Worm (Caenorhabditis elegans): ENCODE data around the gene F10C1.8.

The F10C1.8 gene

DNA sequence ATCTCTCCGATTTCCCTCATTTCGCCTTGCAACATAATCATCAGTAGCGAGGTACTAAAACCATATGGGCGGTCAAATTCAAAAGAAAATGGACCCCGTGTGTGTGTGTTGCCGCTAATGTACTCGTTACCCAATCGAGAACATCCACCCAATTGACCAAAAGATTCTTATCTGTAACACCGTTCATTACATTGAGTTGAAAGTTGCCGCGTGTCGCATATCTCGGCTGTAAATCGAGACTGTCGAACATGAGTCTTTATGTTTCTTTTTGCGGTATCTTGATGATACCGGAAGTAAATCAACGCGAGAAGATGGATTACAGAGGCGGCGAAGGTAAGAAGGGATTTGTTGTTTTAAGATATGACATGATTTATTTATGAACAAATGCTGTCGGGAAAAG lies 18.5 kb upstream of the F10C1.8 start:
- TF ChIP-seq nhr-85 (tag) (peak; percentile 45), vab-15 (tag; optimal IDR thresholded peaks at IDR 0.05) (no peak), blmp-1 (tag; optimal IDR thresholded peaks at IDR 0.05) (peak; percentile 30)

- TF ChIP-seq unc-86 (tag; optimal IDR thresholded peaks at IDR 0.05) (peak; percentile 23), lir-3 (tag; optimal IDR thresholded peaks at IDR 0.05; ENCODE audit: poor library complexity) (no peak)
These were observed 17.7 kb upstream of the F10C1.8 start for ce11 chrII:5736599-5736998.

DNA sequence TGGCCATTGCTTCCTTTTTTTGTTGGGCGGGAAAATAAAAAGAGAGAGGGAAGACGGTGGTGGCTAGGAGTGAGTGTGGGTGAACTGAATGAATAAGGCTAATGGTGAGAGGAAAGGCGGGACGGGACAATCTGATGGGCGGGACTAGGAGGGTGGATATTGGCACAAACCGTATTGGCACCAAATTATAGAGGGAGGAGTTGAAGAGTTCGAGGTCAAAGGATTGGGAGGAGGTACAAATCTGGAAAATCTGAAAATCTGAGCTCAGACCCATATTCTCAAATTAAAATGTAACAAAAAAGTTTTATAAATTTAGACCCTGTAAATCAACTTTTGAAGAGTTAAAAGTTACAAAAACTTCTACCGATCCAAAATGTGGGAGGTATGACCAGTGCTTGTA lies 15.5 kb upstream of the F10C1.8 start, which contains the start of gene hlh-14:
hlh-14 (minus strand) TSS at position 101 of the 400 bp plus-strand sequence.
- no peak for TF ChIP-seq nhr-11 (tag; optimal IDR thresholded peaks at IDR 0.05)
- no peak for TF ChIP-seq efl-1 (optimal IDR thresholded peaks at IDR 0.05)
- peak in 1 of 2 experiments; percentile 17 for TF ChIP-seq efl-1 (GFP tag; optimal IDR thresholded peaks at IDR 0.05 in 1 of 2)

ce11 chrII:5742767-5743166 lies 11.5 kb upstream of the F10C1.8 start:
- no peak for TF ChIP-seq unc-62 (GFP tag; optimal IDR thresholded peaks at IDR 0.05)
- TF ChIP-seq unc-86 (tag; optimal IDR thresholded peaks at IDR 0.05) = no peak
- TF ChIP-seq lir-3 (tag; optimal IDR thresholded peaks at IDR 0.05; ENCODE audit: poor library complexity) = no peak
- TF ChIP-seq nhr-90 (tag; optimal IDR thresholded peaks at IDR 0.05; ENCODE audit: poor library complexity) = no peak
- TF ChIP-seq ceh-63 (GFP tag; optimal IDR thresholded peaks at IDR 0.05) = no peak
- no peak for TF ChIP-seq mep-1 (tag; optimal IDR thresholded peaks at IDR 0.05)
- TF ChIP-seq elt-3 (tag; optimal IDR thresholded peaks at IDR 0.05) = no peak
- TF ChIP-seq C16A3.4 (tag; optimal IDR thresholded peaks at IDR 0.05) = no peak
- no peak for TF ChIP-seq mdl-1 (tag; optimal IDR thresholded peaks at IDR 0.05)
- no peak for TF ChIP-seq zip-4 (GFP tag; optimal IDR thresholded peaks at IDR 0.05)
- no peak for TF ChIP-seq nhr-19 (GFP tag; conservative IDR thresholded peaks at IDR 0.05)
- no peak for TF ChIP-seq sox-4 (tag; optimal IDR thresholded peaks at IDR 0.05)
- TF ChIP-seq dsc-1 (tag; optimal IDR thresholded peaks at IDR 0.05) = no peak
- no peak for TF ChIP-seq nhr-28 (tag; optimal IDR thresholded peaks at IDR 0.05)
- TF ChIP-seq mab-9 (GFP tag; IDR thresholded peaks at IDR 0.05) = no peak
- no peak for TF ChIP-seq pqm-1 (tag; optimal IDR thresholded peaks at IDR 0.05)
- TF ChIP-seq egl-13 (tag; optimal IDR thresholded peaks at IDR 0.05) = no peak
- no peak for TF ChIP-seq lin-14 (GFP tag; optimal IDR thresholded peaks at IDR 0.05)
- no peak for TF ChIP-seq aha-1 (tag; optimal IDR thresholded peaks at IDR 0.05)

DNA sequence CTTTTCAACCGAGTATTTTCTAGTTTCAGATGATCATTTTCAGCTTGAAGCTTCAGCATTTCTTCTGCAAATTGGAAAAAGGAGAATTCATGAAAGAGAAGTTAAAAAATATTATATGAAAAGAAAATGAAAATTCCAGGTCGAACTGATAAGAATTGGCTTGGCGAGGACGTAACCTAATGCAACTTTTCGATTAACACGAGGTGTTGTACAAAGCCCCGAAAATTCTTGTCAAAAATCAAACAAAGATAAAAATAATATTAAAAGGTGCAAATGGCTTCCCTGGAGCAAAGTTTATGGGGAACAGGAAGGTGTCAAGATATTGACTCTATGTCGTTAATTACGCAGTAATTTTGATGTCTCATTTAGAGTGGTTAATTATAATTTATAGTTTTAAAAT lies 9.9 kb upstream of the F10C1.8 start:
- TF ChIP-seq elt-2 (tag; optimal IDR thresholded peaks at IDR 0.05) = peak; percentile 91
- no peak for TF ChIP-seq dsc-1 (tag; optimal IDR thresholded peaks at IDR 0.05)

ce11 chrII:5745088-5745487 lies 9.2 kb upstream of the F10C1.8 start, which contains the start of gene F10C1.9:
TSS of gene F10C1.9 (minus strand) at chrII:5745284.
- peak; percentile 0 for TF ChIP-seq elt-2 (tag; optimal IDR thresholded peaks at IDR 0.05)
- no peak for TF ChIP-seq nhr-237 (tag; optimal IDR thresholded peaks at IDR 0.05)

DNA sequence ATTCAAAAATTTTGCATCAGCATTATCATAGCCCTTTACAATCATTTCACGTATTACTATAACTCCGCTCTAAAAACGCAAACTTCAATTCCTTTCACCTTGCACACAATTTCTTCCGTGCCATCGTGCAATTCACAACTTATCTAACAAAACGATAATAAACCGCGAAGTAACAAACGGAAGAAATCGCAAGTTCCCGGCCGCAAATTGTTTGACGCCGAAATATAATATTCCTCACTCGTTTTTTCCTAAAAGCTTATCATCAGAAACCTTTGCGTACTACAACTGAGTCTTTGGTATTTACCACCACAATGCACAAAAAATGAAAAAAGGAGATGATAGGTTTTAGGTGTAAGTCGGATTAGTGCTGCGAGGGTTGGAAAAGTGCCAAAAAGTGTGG lies 7.0 kb upstream of the F10C1.8 start:
- TF ChIP-seq jun-1 (tag; optimal IDR thresholded peaks at IDR 0.05) (peak; percentile 0), elt-2 (tag; optimal IDR thresholded peaks at IDR 0.05) (peak; percentile 96), lin-35 (GFP tag; optimal IDR thresholded peaks at IDR 0.05) (peak in 1 of 2 experiments; percentile 24), fos-1 (tag; optimal IDR thresholded peaks at IDR 0.05) (no peak)

All from whole organism, L1 larva.